Worm (Caenorhabditis elegans) whole organism, early embryonic: ENCODE measurements around the gene kvs-1.

Experiments used
- B0310.2 ChIP-seq: sonication (generic microtip); optimal IDR thresholded peaks from 2 replicates; lab custom pipeline; 2016; ENCODE audit warnings: mild to moderate bottlenecking, missing genetic modification characterization, missing compliant biosample characterization
- hnd-1 ChIP-seq: sonication (generic microtip); optimal IDR thresholded peaks from 2 replicates; lab custom pipeline; 2016; ENCODE audit warnings: missing genetic modification characterization, missing compliant biosample characterization
- pes-1 ChIP-seq: fragments of 200-800 bp; sonication (Bioruptor generic); IDR thresholded peaks from 2 replicates; pipeline ENCODE4 v1.3.6; 2022; ENCODE audit warnings: missing genetic modification reagents, missing genetic modification characterization, missing compliant biosample characterization

- no peak for TF ChIP-seq B0310.2
- TF ChIP-seq pes-1 (GFP tag; lab: Robert Waterston, UW) = no peak
- no peak for TF ChIP-seq hnd-1
Observed at ce11 chrX:7680545-7681330, 26.2 kb downstream of the kvs-1 start, which contains the start of gene stn-2.
